Worm (Caenorhabditis elegans): ENCODE results near the gene Y116A8C.9.
"Not testable (repeated sequence)": the region's sequence is repeated elsewhere in the genome, so short reads cannot be mapped to it uniquely, and the experiment has no call there.

Gene Y116A8C.9

DNA sequence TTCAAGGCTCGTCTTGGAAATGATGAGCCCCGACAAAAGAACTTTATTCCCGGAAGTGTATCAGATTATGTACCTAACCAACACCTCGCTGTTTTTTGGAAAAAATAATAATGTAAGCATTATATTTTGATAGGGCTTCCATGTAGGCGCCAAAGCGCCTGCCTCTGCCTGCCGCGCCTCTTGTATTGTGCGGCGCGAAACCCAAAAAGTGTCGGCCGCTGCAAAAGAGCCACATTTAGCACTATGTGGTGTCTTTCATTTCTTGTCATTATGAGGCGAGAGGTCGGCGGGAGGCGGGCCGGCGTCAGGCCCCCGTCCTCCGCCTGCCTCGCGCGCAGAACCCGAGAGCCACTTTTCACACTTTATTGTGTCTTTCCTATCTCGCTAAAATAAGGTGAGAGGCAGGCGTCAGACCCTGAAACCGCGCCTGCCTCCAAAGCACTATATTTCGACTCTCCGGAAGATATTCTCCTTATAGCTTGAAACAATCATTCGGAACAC lies 21.2 kb downstream of the Y116A8C.9 start:
- TF ChIP-seq ref-1 (GFP tag; conservative IDR thresholded peaks at IDR 0.05), result no peak
- TF ChIP-seq med-1 (GFP tag; optimal IDR thresholded peaks at IDR 0.05; ENCODE audit: insufficient read depth), result no peak
- no peak for TF ChIP-seq cog-1 (tag; optimal IDR thresholded peaks at IDR 0.05)

DNA sequence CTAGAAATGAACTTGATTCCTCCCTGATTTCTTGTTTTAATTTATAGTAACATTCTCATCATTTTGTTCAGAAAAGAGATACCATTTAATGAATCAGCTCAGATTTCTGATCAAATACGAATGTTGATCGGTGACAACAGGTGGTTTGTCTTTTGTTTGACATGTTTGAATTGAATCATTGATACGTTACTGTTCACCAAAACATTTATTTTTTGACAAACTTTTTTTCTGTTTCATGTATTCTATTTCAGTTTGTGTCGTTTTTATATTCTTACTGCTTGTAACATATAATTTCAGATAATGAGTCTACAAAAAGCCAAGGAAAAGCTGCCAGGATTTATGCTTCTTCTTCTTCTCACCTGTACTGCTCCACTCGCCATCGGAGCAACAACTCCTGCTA lies 22.5 kb downstream of the Y116A8C.9 start, which contains the start of gene nep-24:
Gene nep-24, plus strand, starts transcription at position 301 of the 400 bp plus-strand sequence.
- TF ChIP-seq ztf-29 (GFP tag; IDR thresholded peaks at IDR 0.05), result no peak
- TF ChIP-seq flt-1 (GFP tag; IDR thresholded peaks at IDR 0.05), result no peak
- no peak for TF ChIP-seq ref-1 (GFP tag; conservative IDR thresholded peaks at IDR 0.05)
- no peak for TF ChIP-seq cog-1 (tag; optimal IDR thresholded peaks at IDR 0.05)
- TF ChIP-seq klf-2 (GFP tag; conservative IDR thresholded peaks at IDR 0.05), result no peak
- no peak for TF ChIP-seq med-1 (GFP tag; optimal IDR thresholded peaks at IDR 0.05; ENCODE audit: insufficient read depth)
- TF ChIP-seq ztf-23 (GFP tag; IDR thresholded peaks at IDR 0.05), result no peak
- TF ChIP-seq T22C8.4 (GFP tag; IDR thresholded peaks at IDR 0.05), result no peak
- no peak for TF ChIP-seq tab-1 (GFP tag; IDR thresholded peaks at IDR 0.05)

DNA sequence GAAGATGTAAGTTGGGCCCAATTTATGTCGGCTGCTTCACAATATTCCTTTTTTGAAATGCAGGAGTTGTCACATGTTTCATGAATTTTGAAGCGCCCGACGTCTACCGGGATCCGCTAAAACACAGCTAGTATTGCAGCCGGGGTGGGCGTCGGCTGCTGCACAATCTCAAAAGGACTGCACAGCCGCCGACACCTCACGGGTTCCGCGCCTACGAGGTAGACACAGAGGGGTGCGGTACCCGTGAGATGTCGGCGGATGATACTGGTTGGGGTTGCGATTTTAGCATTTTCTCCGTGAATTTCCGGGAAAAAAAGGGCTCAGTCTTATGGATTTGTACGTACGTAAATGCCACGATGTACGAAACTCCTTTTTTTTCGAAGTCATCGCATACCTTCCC lies 24.6 kb downstream of the Y116A8C.9 start:
- TF ChIP-seq klf-2 (GFP tag; conservative IDR thresholded peaks at IDR 0.05) (no peak), med-1 (GFP tag; optimal IDR thresholded peaks at IDR 0.05; ENCODE audit: insufficient read depth) (no peak), ztf-29 (GFP tag; IDR thresholded peaks at IDR 0.05) (no peak)

DNA sequence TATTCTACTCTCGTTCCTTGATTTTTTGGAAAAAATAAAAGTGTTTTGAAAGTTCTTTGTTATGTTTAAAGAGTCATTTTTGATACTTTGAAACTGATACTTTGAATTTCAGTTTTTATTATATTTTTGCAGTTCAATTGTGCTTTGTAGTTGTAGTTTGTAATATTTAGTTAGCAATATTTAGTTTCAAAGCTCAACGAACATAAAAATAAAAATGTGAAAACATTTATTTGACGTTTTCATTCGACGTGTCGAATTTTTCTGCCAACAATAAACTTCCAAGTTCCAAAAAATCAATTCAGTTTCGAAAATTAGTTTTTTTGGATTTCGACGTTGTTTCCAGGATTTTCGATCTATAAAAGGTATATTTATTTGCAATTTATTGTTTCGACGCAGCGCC lies 26.6 kb downstream of the Y116A8C.9 start, which contains the start of gene nep-23:
Gene nep-23, plus strand, starts transcription at position 301 of the 400 bp plus-strand sequence.
- TF ChIP-seq flt-1 (GFP tag; IDR thresholded peaks at IDR 0.05), result no peak
- no peak for TF ChIP-seq ref-1 (GFP tag; conservative IDR thresholded peaks at IDR 0.05)
- no peak for TF ChIP-seq ztf-23 (GFP tag; IDR thresholded peaks at IDR 0.05)
- TF ChIP-seq tab-1 (GFP tag; IDR thresholded peaks at IDR 0.05), result no peak
- no peak for TF ChIP-seq klf-2 (GFP tag; conservative IDR thresholded peaks at IDR 0.05)
- TF ChIP-seq cog-1 (tag; optimal IDR thresholded peaks at IDR 0.05), result no peak
- no peak for TF ChIP-seq med-1 (GFP tag; optimal IDR thresholded peaks at IDR 0.05; ENCODE audit: insufficient read depth)
- no peak for TF ChIP-seq T22C8.4 (GFP tag; IDR thresholded peaks at IDR 0.05)
- TF ChIP-seq ztf-29 (GFP tag; IDR thresholded peaks at IDR 0.05), result no peak

DNA sequence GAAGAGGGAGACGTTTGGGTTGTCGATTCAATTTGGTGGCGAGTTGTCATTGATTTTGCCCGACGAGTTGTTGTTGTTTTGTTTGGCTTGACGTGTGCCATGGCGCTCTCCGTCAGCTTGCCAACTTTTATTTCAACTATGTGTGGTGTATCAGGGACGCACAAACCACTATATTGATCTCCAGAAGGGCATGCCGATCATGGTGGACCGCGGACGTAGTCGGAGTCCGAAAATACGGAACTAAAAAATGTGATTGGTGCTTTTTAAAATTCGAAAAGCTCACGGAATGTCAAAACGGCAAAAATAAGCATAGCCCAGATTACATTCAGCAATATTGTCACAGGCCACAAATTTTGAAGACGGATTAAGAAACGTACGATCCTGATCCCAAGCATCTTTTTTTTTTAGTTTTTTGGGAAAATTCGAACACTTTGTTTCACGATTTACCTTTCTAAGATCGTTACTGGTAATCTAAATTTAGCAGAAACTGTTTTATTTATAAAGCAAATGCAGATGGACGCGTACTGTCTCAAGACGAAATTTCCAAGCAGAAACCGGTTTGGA lies 27.3 kb downstream of the Y116A8C.9 start, which contains the start of the genes Y116A8C.470 and Y116A8C.463:
Gene Y116A8C.470, minus strand, starts transcription at position 101 of the 564 bp plus-strand sequence.
Gene Y116A8C.463, plus strand, starts transcription at position 514 of the 564 bp plus-strand sequence.
- no peak for TF ChIP-seq ztf-23 (GFP tag; IDR thresholded peaks at IDR 0.05)
- TF ChIP-seq klf-2 (GFP tag; conservative IDR thresholded peaks at IDR 0.05), result no peak
- no peak for TF ChIP-seq tab-1 (GFP tag; IDR thresholded peaks at IDR 0.05)
- TF ChIP-seq ztf-29 (GFP tag; IDR thresholded peaks at IDR 0.05), result no peak
- TF ChIP-seq cog-1 (tag; optimal IDR thresholded peaks at IDR 0.05), result no peak
- no peak for TF ChIP-seq flt-1 (GFP tag; IDR thresholded peaks at IDR 0.05)
- no peak for TF ChIP-seq T22C8.4 (GFP tag; IDR thresholded peaks at IDR 0.05)
- no peak for TF ChIP-seq ref-1 (GFP tag; conservative IDR thresholded peaks at IDR 0.05)

DNA sequence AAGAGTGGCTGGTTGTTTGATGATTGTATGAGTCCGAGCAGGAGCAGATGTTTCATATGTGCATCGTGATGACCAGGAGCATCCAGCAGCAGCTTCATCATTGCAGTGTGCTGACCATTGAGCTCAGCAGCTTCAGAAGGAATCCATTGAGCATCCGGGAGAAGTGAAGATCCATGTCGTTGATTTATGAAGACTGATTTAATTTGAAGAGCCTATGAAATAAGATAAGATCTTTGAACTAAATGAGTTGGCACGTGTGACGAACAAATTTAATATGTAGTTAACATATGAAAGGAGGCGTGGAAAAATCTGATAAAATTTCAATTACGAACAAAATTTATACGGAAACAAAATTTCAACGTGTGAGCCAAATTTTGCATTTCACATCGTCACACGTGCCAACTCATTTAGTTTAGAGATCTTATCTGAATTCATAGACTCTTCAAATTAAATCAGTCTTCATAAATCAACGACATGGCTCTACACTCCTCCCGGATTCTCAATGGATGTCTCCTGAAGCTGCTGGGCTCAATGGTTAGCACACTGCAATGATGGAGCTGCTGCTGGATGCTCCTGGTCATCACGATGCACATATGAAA lies 28.7 kb downstream of the Y116A8C.9 start, which contains the start of the genes Y116A8C.469 and Y116A8C.468:
Gene Y116A8C.469, minus strand, starts transcription at position 101 of the 599 bp plus-strand sequence.
Gene Y116A8C.468, plus strand, starts transcription at position 549 of the 599 bp plus-strand sequence.
- TF ChIP-seq ref-1 (GFP tag; conservative IDR thresholded peaks at IDR 0.05) (no peak), flt-1 (GFP tag; IDR thresholded peaks at IDR 0.05) (no peak), klf-2 (GFP tag; conservative IDR thresholded peaks at IDR 0.05) (no peak), cog-1 (tag; optimal IDR thresholded peaks at IDR 0.05) (no peak), ztf-23 (GFP tag; IDR thresholded peaks at IDR 0.05) (no peak), ztf-29 (GFP tag; IDR thresholded peaks at IDR 0.05) (no peak), T22C8.4 (GFP tag; IDR thresholded peaks at IDR 0.05) (no peak), tab-1 (GFP tag; IDR thresholded peaks at IDR 0.05) (no peak), med-1 (GFP tag; optimal IDR thresholded peaks at IDR 0.05; ENCODE audit: insufficient read depth) (no peak)

DNA sequence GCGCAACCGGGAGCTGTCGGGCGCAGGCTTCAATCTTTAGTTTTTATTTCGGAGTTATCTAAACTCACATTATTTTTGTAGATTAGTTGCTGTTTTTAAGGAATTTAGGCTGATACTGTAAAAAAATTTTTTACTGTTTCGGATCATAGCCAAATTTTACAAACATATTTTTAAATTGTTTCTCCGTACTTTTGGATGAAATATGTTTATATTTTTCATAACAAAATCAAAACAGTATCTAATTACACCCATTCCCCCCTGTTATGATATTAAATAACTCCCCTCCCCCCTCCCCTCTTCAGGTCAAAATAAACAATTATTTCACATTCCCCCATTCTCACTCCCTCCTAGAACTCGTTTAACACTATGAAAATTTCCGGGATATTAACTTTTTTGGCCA lies 30.8 kb downstream of the Y116A8C.9 start, which contains the start of gene Y116A8C.3:
Gene Y116A8C.3, plus strand, starts transcription at position 301 of the 400 bp plus-strand sequence.
- no peak for TF ChIP-seq ztf-29 (GFP tag; IDR thresholded peaks at IDR 0.05)
- no peak for TF ChIP-seq ref-1 (GFP tag; conservative IDR thresholded peaks at IDR 0.05)
- no peak for TF ChIP-seq T22C8.4 (GFP tag; IDR thresholded peaks at IDR 0.05)
- TF ChIP-seq klf-2 (GFP tag; conservative IDR thresholded peaks at IDR 0.05), result no peak
- no peak for TF ChIP-seq med-1 (GFP tag; optimal IDR thresholded peaks at IDR 0.05; ENCODE audit: insufficient read depth)
- TF ChIP-seq ztf-23 (GFP tag; IDR thresholded peaks at IDR 0.05), result no peak
- no peak for TF ChIP-seq cog-1 (tag; optimal IDR thresholded peaks at IDR 0.05)
- TF ChIP-seq flt-1 (GFP tag; IDR thresholded peaks at IDR 0.05), result no peak
- no peak for TF ChIP-seq tab-1 (GFP tag; IDR thresholded peaks at IDR 0.05)

DNA sequence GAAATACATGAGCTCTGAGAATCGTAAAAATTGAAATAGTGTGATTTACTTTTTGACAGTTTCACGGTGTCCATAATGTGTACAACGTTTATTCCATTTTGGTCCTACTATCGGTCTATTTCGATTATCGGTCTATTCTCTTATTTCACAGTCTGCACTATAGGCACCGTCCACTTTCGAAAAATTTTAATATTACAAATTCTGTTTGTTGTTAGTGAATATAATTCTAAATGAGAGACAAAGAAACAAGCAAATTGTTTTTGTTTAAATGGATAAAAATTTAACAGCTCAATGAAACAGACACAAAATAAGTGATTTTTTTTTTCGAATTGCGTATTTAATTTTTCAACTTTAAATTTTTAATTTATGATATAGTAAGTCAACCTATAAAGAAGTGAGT lies 48.4 kb downstream of the Y116A8C.9 start:
- TF ChIP-seq med-1 (GFP tag; optimal IDR thresholded peaks at IDR 0.05; ENCODE audit: insufficient read depth) (no peak), flt-1 (GFP tag; IDR thresholded peaks at IDR 0.05) (no peak), cog-1 (tag; optimal IDR thresholded peaks at IDR 0.05) (no peak), klf-2 (GFP tag; conservative IDR thresholded peaks at IDR 0.05) (no peak), tab-1 (GFP tag; IDR thresholded peaks at IDR 0.05) (no peak), ztf-29 (GFP tag; IDR thresholded peaks at IDR 0.05) (no peak), ref-1 (GFP tag; conservative IDR thresholded peaks at IDR 0.05) (no peak), ztf-23 (GFP tag; IDR thresholded peaks at IDR 0.05) (no peak), T22C8.4 (GFP tag; IDR thresholded peaks at IDR 0.05) (no peak)

DNA sequence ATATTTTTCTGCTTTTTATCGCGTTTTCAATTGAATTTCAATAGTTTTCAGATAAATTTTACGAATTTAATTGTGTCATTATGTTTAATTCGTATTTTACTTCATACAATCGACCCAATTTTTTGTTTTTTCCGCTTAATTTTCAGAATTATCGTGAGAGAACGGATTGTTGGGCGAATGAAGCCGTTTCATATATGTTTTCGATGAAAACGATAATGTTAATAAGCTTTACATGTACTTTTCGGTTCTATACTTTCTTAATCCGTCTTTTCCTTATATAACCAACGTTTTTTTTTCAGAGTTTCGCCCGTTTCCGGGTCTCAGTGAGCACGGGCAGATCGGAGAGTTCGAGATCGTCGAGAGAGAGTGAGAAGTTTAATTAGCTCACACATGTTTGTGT lies 51.3 kb downstream of the Y116A8C.9 start, which contains the start of gene T06A10.2:
Gene T06A10.2, plus strand, starts transcription at position 301 of the 400 bp plus-strand sequence.
- TF ChIP-seq ref-1 (GFP tag; conservative IDR thresholded peaks at IDR 0.05); klf-2 (GFP tag; conservative IDR thresholded peaks at IDR 0.05); med-1 (GFP tag; optimal IDR thresholded peaks at IDR 0.05; ENCODE audit: insufficient read depth): not testable (repeated sequence)

All from whole organism, midembryonic.